Fruit fly (Drosophila melanogaster): ENCODE results near the gene CG15399.

The CG15399 gene

dm6 chr2L:2765659-2766373 lies 5.8 kb downstream of the CG15399 start, which contains the start of the genes Snx21 and aph-1 (continued):
- TF ChIP-seq CG15269 (tag; optimal IDR thresholded peaks at IDR 0.05): peak; percentile 95
- TF ChIP-seq CG6272 (GFP tag; IDR thresholded peaks at IDR 0.05): peak; percentile 80
- peak; percentile 55 for TF ChIP-seq CG31365 (tag; optimal IDR thresholded peaks at IDR 0.05)
- peak; percentile 97 for TF ChIP-seq gem (tag; optimal IDR thresholded peaks at IDR 0.05)
- TF ChIP-seq bcd (GFP tag; optimal IDR thresholded peaks at IDR 0.05): peak; percentile 91
- TF ChIP-seq cg (GFP tag; optimal IDR thresholded peaks at IDR 0.05): no peak
- TF ChIP-seq sisA (GFP tag; IDR thresholded peaks at IDR 0.05): peak; percentile 89
- peak; percentile 92 for TF ChIP-seq CG1602 (GFP tag; optimal IDR thresholded peaks at IDR 0.05)
- peak; percentile 91 for TF ChIP-seq CG15696 (tag; optimal IDR thresholded peaks at IDR 0.05)
- peak; percentile 28; the same call in 1 of the 2 replicates for TF ChIP-seq CG13287 (GFP tag; IDR thresholded peaks at IDR 0.05; ENCODE audit: partially characterized antibody)
- peak; percentile 92 for TF ChIP-seq CG10209 (GFP tag; optimal IDR thresholded peaks at IDR 0.05)
- TF ChIP-seq D (optimal IDR thresholded peaks at IDR 0.05): no peak
- TF ChIP-seq D (GFP tag; optimal IDR thresholded peaks at IDR 0.05): peak; percentile 91
- peak; percentile 82 for TF ChIP-seq CG8359 (GFP tag; optimal IDR thresholded peaks at IDR 0.05; ENCODE audit: borderline replicate concordance)
- TF ChIP-seq CG7357 (GFP tag; IDR thresholded peaks at IDR 0.05): peak; percentile 84; the same call in 2 of the 3 replicates
- no peak for TF ChIP-seq bbx (GFP tag; IDR thresholded peaks at IDR 0.05; ENCODE audit: partially characterized antibody)
- TF ChIP-seq CG4820 (GFP tag; optimal IDR thresholded peaks at IDR 0.05): peak; percentile 87
- TF ChIP-seq CG10959 (GFP tag; IDR thresholded peaks at IDR 0.05): peak; percentile 81
- peak; percentile 81 for TF ChIP-seq al (GFP tag; IDR thresholded peaks at IDR 0.05)
- TF ChIP-seq salm (tag; optimal IDR thresholded peaks at IDR 0.05): peak; percentile 80
- TF ChIP-seq nerfin-2 (GFP tag; IDR thresholded peaks at IDR 0.05; ENCODE audit: partially characterized antibody): no peak
- TF ChIP-seq ewg (GFP tag; optimal IDR thresholded peaks at IDR 0.05): peak; percentile 83
- TF ChIP-seq D19B (GFP tag; optimal IDR thresholded peaks at IDR 0.05): peak; percentile 83
- peak; percentile 85 for TF ChIP-seq HmgZ (tag; optimal IDR thresholded peaks at IDR 0.05)
- TF ChIP-seq mam (GFP tag; optimal IDR thresholded peaks at IDR 0.05): peak; percentile 94
- peak; percentile 90 for TF ChIP-seq sob (GFP tag; IDR thresholded peaks at IDR 0.05)
- peak; percentile 40 for TF ChIP-seq wek (GFP tag; optimal IDR thresholded peaks at IDR 0.05)
- peak; percentile 83 for TF ChIP-seq Usf (GFP tag; optimal IDR thresholded peaks at IDR 0.05)
- no peak for TF ChIP-seq hbn (GFP tag; IDR thresholded peaks at IDR 0.05; ENCODE audit: partially characterized antibody)
- peak; percentile 90 for TF ChIP-seq so (GFP tag; IDR thresholded peaks at IDR 0.05)
- peak; percentile 85 for TF ChIP-seq CG14014 (GFP tag; IDR thresholded peaks at IDR 0.05)
- peak; percentile 77 for TF ChIP-seq NC2β (GFP tag; optimal IDR thresholded peaks at IDR 0.05)
- TF ChIP-seq tio (GFP tag; optimal IDR thresholded peaks at IDR 0.05): peak; percentile 92
- TF ChIP-seq sens (GFP tag): peak; percentile 98
- TF ChIP-seq CG12744 (GFP tag; optimal IDR thresholded peaks at IDR 0.05): peak; percentile 26
- peak; percentile 93 for TF ChIP-seq CG4424 (GFP tag; optimal IDR thresholded peaks at IDR 0.05)
- peak; percentile 94 for TF ChIP-seq dmrt99B (tag; optimal IDR thresholded peaks at IDR 0.05)
- peak; percentile 96 for TF ChIP-seq CG2678 (tag; optimal IDR thresholded peaks at IDR 0.05)
- peak; percentile 93 for TF ChIP-seq grau (tag; optimal IDR thresholded peaks at IDR 0.05)
- peak; percentile 74 for TF ChIP-seq ara (GFP tag; IDR thresholded peaks at IDR 0.05)
- peak; percentile 62 for TF ChIP-seq CG33213 (GFP tag; optimal IDR thresholded peaks at IDR 0.05)
- TF ChIP-seq gcm2 (GFP tag; optimal IDR thresholded peaks at IDR 0.05): peak; percentile 32
- peak; percentile 76 for TF ChIP-seq sens-2 (GFP tag; IDR thresholded peaks at IDR 0.05)
- peak; percentile 91 for TF ChIP-seq lmd (GFP tag; IDR thresholded peaks at IDR 0.05)
- TF ChIP-seq CG4404 (GFP tag; IDR thresholded peaks at IDR 0.05): peak; percentile 87
- TF ChIP-seq CG12155 (GFP tag; optimal IDR thresholded peaks at IDR 0.05): peak; percentile 84
- peak; percentile 93 for TF ChIP-seq HLH54F (GFP tag; optimal IDR thresholded peaks at IDR 0.05)
- peak; percentile 79 for TF ChIP-seq CG1529 (GFP tag; optimal IDR thresholded peaks at IDR 0.05)
- peak; percentile 92 for TF ChIP-seq B-H2 (GFP tag; optimal IDR thresholded peaks at IDR 0.05)
- peak; percentile 88 for TF ChIP-seq lbe (GFP tag; optimal IDR thresholded peaks at IDR 0.05)

All from whole organism, embryonic.